Fruit fly (Drosophila melanogaster) S2 (cell line): ENCODE results near the gene Snx27.

Source experiments
- CG8478 ChIP-seq: fragments of >200 bp; optimal IDR thresholded peaks from 2 replicates; lab custom pipeline; 2018
- CTCF ChIP-seq, 2 experiments: fragments of >200 bp; optimal IDR thresholded peaks; 2 replicates each; lab custom pipeline; 2018

dm6 chrX:5754837-5755828, 17.3 kb upstream of the Snx27 start, which contains the start of the genes lin-52 and CG15771:
- no peak for TF ChIP-seq CG8478 (lab: Kevin White, UChicago)
- peak; percentile 11 to 38 for TF ChIP-seq CTCF (optimal IDR thresholded peaks at IDR 0.05; lab: Kevin White, UChicago)
